Fruit fly (Drosophila melanogaster): ENCODE results near the gene CG5274.

Gene CG5274

DNA sequence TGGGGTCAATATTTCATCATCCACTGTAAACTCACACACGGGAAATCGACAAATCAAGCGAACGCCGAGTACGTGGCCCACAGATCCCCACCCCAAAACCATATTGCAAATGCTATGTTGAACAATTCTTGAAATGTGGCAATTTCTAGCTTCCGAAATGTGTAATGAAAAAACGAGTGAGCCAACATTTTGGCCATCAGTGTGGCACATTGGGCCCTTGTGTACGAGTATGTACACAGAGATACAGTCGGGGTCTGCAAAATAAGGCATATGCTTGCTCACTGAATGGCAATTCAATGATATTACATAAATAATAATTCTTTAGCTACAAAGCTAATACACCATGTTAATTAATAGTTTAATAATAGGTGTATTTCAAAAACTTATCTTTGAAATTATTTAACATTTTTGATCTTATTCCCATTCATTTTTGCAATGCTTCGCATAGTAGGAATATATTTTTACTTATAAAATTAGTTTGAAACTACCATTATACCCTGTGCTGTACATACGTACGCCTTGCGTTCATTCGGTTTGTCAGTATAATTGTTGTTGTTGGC is 27.8 kb downstream of the CG5274 start (continued):
- TF ChIP-seq CG2202 (tag; optimal IDR thresholded peaks at IDR 0.05) = peak; percentile 63
- peak in 1 of 2 experiments; percentile 57 for TF ChIP-seq insv (GFP tag; optimal IDR thresholded peaks at IDR 0.05)
- no peak; the same call in 1 of the 2 replicates for TF ChIP-seq aop (GFP tag; IDR thresholded peaks at IDR 0.05)
- TF ChIP-seq hb (GFP tag; IDR thresholded peaks at IDR 0.05; ENCODE audit: partially characterized antibody) = no peak
- peak; percentile 67 for TF ChIP-seq CG4404 (GFP tag; IDR thresholded peaks at IDR 0.05)
- TF ChIP-seq CG4282 (GFP tag; optimal IDR thresholded peaks at IDR 0.05) = peak; percentile 86
- TF ChIP-seq CG6854 (GFP tag; optimal IDR thresholded peaks at IDR 0.05) = peak; percentile 66
- TF ChIP-seq Xrp1 (GFP tag; IDR thresholded peaks at IDR 0.05) = peak; percentile 86
- peak; percentile 92 for TF ChIP-seq HmgZ (tag; optimal IDR thresholded peaks at IDR 0.05)
- peak; percentile 83 for TF ChIP-seq CG17568 (GFP tag; optimal IDR thresholded peaks at IDR 0.05)
- TF ChIP-seq Stat92E (GFP tag; optimal IDR thresholded peaks at IDR 0.05) = no peak
- no peak for TF ChIP-seq Gsc (GFP tag; IDR thresholded peaks at IDR 0.05)
- TF ChIP-seq CG4854 (GFP tag; optimal IDR thresholded peaks at IDR 0.05) = peak; percentile 75
- TF ChIP-seq CG4360 (GFP tag; IDR thresholded peaks at IDR 0.05) = no peak
- TF ChIP-seq dpn (GFP tag; optimal IDR thresholded peaks at IDR 0.05) = peak; percentile 84 to 88
- no peak for TF ChIP-seq tll (GFP tag; optimal IDR thresholded peaks at IDR 0.05)
- TF ChIP-seq CG6683 (GFP tag; optimal IDR thresholded peaks at IDR 0.05) = peak; percentile 70
- peak; percentile 55 for TF ChIP-seq CG6254 (GFP tag; optimal IDR thresholded peaks at IDR 0.05)
- peak; percentile 48 for TF ChIP-seq CG3838 (GFP tag; optimal IDR thresholded peaks at IDR 0.05)
- TF ChIP-seq CG7357 (GFP tag; IDR thresholded peaks at IDR 0.05) = peak; percentile 72
- TF ChIP-seq Oaz (GFP tag; IDR thresholded peaks at IDR 0.05) = peak; percentile 69
- peak; percentile 53 for TF ChIP-seq eyg (GFP tag; optimal IDR thresholded peaks at IDR 0.05)
- TF ChIP-seq Abd-B (GFP tag; optimal IDR thresholded peaks at IDR 0.05) = peak; percentile 84
- TF ChIP-seq nmo (GFP tag; optimal IDR thresholded peaks at IDR 0.05) = peak; percentile 92
- TF ChIP-seq Six4 (GFP tag; optimal IDR thresholded peaks at IDR 0.05) = peak; percentile 80
- peak; percentile 64; the same call in 1 of the 2 replicates for TF ChIP-seq E2f2 (GFP tag; IDR thresholded peaks at IDR 0.05)
- peak; percentile 85 for TF ChIP-seq tgo (GFP tag; IDR thresholded peaks at IDR 0.05)
- no peak for TF ChIP-seq CG14860 (GFP tag; IDR thresholded peaks at IDR 0.05; ENCODE audit: partially characterized antibody)
- TF ChIP-seq CG12219 (GFP tag; optimal IDR thresholded peaks at IDR 0.05) = peak; percentile 74
- TF ChIP-seq CG13296 (GFP tag; optimal IDR thresholded peaks at IDR 0.05) = peak; percentile 92
- TF ChIP-seq CG1603 (tag; optimal IDR thresholded peaks at IDR 0.05) = peak; percentile 73
- peak; percentile 65 for TF ChIP-seq CG3407 (GFP tag; optimal IDR thresholded peaks at IDR 0.05)
- TF ChIP-seq NC2β (GFP tag; optimal IDR thresholded peaks at IDR 0.05) = peak; percentile 73
- TF ChIP-seq odd (GFP tag; optimal IDR thresholded peaks at IDR 0.05) = peak; percentile 90
- peak; percentile 63 for TF ChIP-seq CG30020 (tag; optimal IDR thresholded peaks at IDR 0.05)
- TF ChIP-seq oc (tag; optimal IDR thresholded peaks at IDR 0.05) = peak; percentile 85
- peak; percentile 41 for TF ChIP-seq emc (GFP tag; optimal IDR thresholded peaks at IDR 0.05)
- peak; percentile 83 for TF ChIP-seq corto (GFP tag; optimal IDR thresholded peaks at IDR 0.05)
- TF ChIP-seq grn (GFP tag; optimal IDR thresholded peaks at IDR 0.05) = no peak
- TF ChIP-seq CG18476 (GFP tag; optimal IDR thresholded peaks at IDR 0.05) = peak; percentile 85
- TF ChIP-seq CG13894 (tag; optimal IDR thresholded peaks at IDR 0.05) = peak; percentile 79
- peak; percentile 53 for TF ChIP-seq trem (tag; optimal IDR thresholded peaks at IDR 0.05)
- no peak for TF ChIP-seq CG8478 (optimal IDR thresholded peaks at IDR 0.05)
- TF ChIP-seq pfk (GFP tag; optimal IDR thresholded peaks at IDR 0.05) = peak; percentile 40
- TF ChIP-seq CG31224 (GFP tag; IDR thresholded peaks at IDR 0.05) = peak; percentile 68
- TF ChIP-seq Dll (GFP tag; IDR thresholded peaks at IDR 0.05; ENCODE audit: partially characterized antibody) = no peak
- TF ChIP-seq Mrtf (GFP tag; IDR thresholded peaks at IDR 0.05) = peak; percentile 78
- peak; percentile 79 for TF ChIP-seq CG18764 (GFP tag; optimal IDR thresholded peaks at IDR 0.05)
- peak; percentile 33; the same call in 1 of the 2 replicates for TF ChIP-seq Dref (GFP tag; IDR thresholded peaks at IDR 0.05)
- peak; percentile 80 for TF ChIP-seq kay (GFP tag; optimal IDR thresholded peaks at IDR 0.05)

Data from whole organism, embryonic.